Worm (Caenorhabditis elegans) whole organism, L3 larva: ENCODE measurements around the gene slcf-1.

ENCODE experiments used
- ceh-9 ChIP-seq: sonication (generic microtip); optimal IDR thresholded peaks from 2 replicates; lab custom pipeline; 2018; ENCODE audit warnings: missing biosample characterization, missing genetic modification characterization
- egl-27 ChIP-seq: sonication (generic microtip); optimal IDR thresholded peaks from 4 replicates; lab custom pipeline; 2017; ENCODE audit warnings: missing biosample characterization, missing genetic modification reagents, missing genetic modification characterization
- skn-1 ChIP-seq: fragments of 150-350 bp; optimal IDR thresholded peaks from 2 replicates; lab custom pipeline; 2014; ENCODE audit warnings: missing biosample characterization, missing genetic modification characterization
- zag-1 ChIP-seq: fragments of 150-350 bp; optimal IDR thresholded peaks from 2 replicates; lab custom pipeline; 2014; ENCODE audit warnings: missing biosample characterization, missing genetic modification characterization

- TF ChIP-seq egl-27 (tag; lab: Kevin White, UChicago): no peak
- TF ChIP-seq ceh-9: no peak
- no peak for TF ChIP-seq zag-1 (tag; lab: Kevin White, UChicago)
- no peak for TF ChIP-seq skn-1
These were observed 48.4 kb upstream of the slcf-1 start, which contains the start of gene elt-2 for ce11 chrX:10480563-10481290.
